Fruit fly (Drosophila melanogaster) whole organism, wandering third instar larva: ENCODE results near the gene Mtr3.

Experiments used
- Abd-B ChIP-seq: fragments of >200 bp; optimal IDR thresholded peaks from 2 replicates; lab custom pipeline; 2017; ENCODE audit warnings: missing biosample characterization, missing genetic modification characterization
- Dfd ChIP-seq: fragments of >200 bp; optimal IDR thresholded peaks from 2 replicates; lab custom pipeline; 2017; ENCODE audit warnings: missing biosample characterization, missing genetic modification characterization
- dl ChIP-seq, 2 experiments: fragments of 175-275, 200-275 bp in 1 of 2; fragments of 200-275 bp in 1 of 2; sonication (Bioruptor generic); optimal IDR thresholded peaks; lab custom pipeline; 2018; ENCODE audit warnings: mild to moderate bottlenecking in 2 of 2, missing biosample characterization in 2 of 2, missing genetic modification characterization in 2 of 2, moderate library complexity in 2 of 2; ENCODE audit not compliant: partially characterized antibody in 2 of 2, insufficient read depth in 1 of 2
- dsf ChIP-seq: sonication (Bioruptor generic); optimal IDR thresholded peaks from 2 replicates; lab custom pipeline; 2016; ENCODE audit warnings: missing biosample characterization, missing genetic modification characterization, borderline replicate concordance
- psq ChIP-seq: fragments of 200-800 bp; sonication (Bioruptor generic); optimal IDR thresholded peaks from 3 replicates; lab custom pipeline; 2017; ENCODE audit warnings: missing biosample characterization, mild to moderate bottlenecking, missing genetic modification characterization, moderate library complexity

DNA sequence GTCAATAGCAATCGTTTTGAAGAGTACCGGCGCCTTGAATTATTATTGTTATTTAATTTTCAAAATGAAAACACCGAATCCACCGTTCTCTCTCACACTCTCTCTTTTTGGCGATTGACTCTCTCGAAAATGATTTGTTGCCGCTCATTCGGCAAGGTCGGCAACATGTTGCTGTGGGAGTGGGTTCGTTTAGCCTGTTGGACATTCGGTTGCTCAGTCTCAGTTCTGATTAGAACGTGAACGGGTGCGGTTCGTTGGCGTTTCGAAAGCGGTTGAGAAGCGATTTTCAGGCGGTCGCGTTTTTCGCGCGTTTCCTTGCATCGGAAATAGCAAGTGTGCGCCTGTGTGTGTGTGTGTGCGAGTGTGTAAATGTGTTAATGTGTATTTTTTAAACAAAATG, 25.5 kb upstream of the Mtr3 start, which contains the start of gene Ac76E:
- TF ChIP-seq Abd-B (no peak), dl (GFP tag; optimal IDR thresholded peaks at IDR 0.05; lab: Kevin White, UChicago; ENCODE audit: insufficient read depth in 1 of 2, partially characterized antibody in 2 of 2) (no peak), psq (GFP tag; lab: Kevin White, UChicago) (no peak), dsf (GFP tag; lab: Kevin White, UChicago) (no peak), Dfd (GFP tag; lab: Kevin White, UChicago) (no peak)
